Fruit fly (Drosophila melanogaster): Measurements from ENCODE around the gene CG7879.

DNA sequence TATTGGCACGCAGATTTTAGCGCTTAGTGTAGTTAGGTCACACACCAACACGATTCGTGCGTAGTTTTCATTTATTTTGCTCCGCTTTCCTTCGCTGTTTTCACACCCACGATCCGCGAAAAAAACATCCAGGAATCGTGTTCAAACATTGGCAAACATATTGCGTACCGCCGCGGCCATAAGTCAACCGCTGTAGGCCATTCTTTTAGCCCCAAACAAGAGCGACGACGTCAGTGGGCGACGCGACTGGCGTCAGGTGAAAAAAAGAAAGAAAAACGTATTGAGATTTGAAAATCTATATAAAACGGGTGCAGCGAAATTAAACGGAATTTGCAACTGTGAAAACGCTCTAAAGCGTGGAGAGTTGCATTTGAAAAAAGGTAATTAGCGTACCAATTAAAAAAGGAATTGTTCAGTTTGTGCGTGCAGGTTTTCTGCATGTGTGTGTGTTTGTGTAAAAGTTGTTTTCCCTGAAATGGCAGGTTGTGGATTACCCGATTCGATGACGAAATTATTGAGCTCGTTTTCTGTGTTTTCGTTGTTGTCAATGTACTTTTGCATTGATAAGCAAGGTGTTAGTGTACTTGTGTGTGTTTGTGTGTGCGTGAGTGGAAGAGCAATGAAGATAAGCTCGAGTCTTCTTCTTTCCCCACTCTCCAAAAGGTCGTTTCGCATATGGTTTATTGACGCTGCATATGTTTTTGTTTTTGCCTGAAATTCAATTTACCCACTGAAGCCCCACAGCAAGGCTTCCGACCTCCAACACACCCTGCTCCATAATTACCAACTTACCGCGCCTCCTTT, 956 bp upstream of the CG7879 start, which contains the start of gene Tmep:
- no peak for TF ChIP-seq psq (optimal IDR thresholded peaks at IDR 0.05)
- TF ChIP-seq EcR (GFP tag; optimal IDR thresholded peaks at IDR 0.05), result no peak
- TF ChIP-seq pan (optimal IDR thresholded peaks at IDR 0.05), result no peak
- no peak for TF ChIP-seq usp (GFP tag; optimal IDR thresholded peaks at IDR 0.05)
- no peak for TF ChIP-seq Dll (optimal IDR thresholded peaks at IDR 0.05)
